Fruit fly (Drosophila melanogaster): ENCODE measurements around the gene Sfp78E.

dm6 chr3L:21636265-21636993 lies 47.4 kb downstream of the Sfp78E start, which contains the start of gene CG32444:
- TF ChIP-seq kay (GFP tag; ENCODE audit: borderline replicate concordance): no peak
- TF ChIP-seq Clk (GFP tag; optimal IDR thresholded peaks at IDR 0.05): no peak
- peak; percentile 71 for TF ChIP-seq cic (GFP tag; optimal IDR thresholded peaks at IDR 0.05)
- TF ChIP-seq ovo (GFP tag; optimal IDR thresholded peaks at IDR 0.05): no peak
- no peak for TF ChIP-seq Crg-1 (GFP tag; optimal IDR thresholded peaks at IDR 0.05)
- TF ChIP-seq cnc (optimal IDR thresholded peaks at IDR 0.05): no peak
- no peak for TF ChIP-seq CG14711 (tag; optimal IDR thresholded peaks at IDR 0.05)
- TF ChIP-seq pad (GFP tag; optimal IDR thresholded peaks at IDR 0.05): peak; percentile 33
- TF ChIP-seq Mnt (GFP tag; optimal IDR thresholded peaks at IDR 0.05): peak; percentile 37
- no peak for TF ChIP-seq bab1 (GFP tag; optimal IDR thresholded peaks at IDR 0.05)
- no peak for TF ChIP-seq toe (GFP tag; optimal IDR thresholded peaks at IDR 0.05)
- peak; percentile 65 for TF ChIP-seq CG12768 (GFP tag; optimal IDR thresholded peaks at IDR 0.05)
- TF ChIP-seq CG1620 (GFP tag; optimal IDR thresholded peaks at IDR 0.05): no peak

Data from whole organism, adult.